Worm (Caenorhabditis elegans) whole organism, L4 larva: Measurements from ENCODE around the gene tbx-2.

Experiments
- R02D3.7 ChIP-seq: fragments of 150-350 bp; sonication (generic microtip); optimal IDR thresholded peaks from 3 replicates; lab custom pipeline; 2014; ENCODE audit warnings: missing biosample characterization, missing genetic modification characterization
- ZK337.2 ChIP-seq: fragments of 200-800 bp; sonication (Bioruptor generic); IDR thresholded peaks from 2 replicates; pipeline ENCODE4 v1.3.6; 2022; ENCODE audit warnings: missing genetic modification reagents, missing genetic modification characterization, missing compliant biosample characterization
- arid-1 ChIP-seq: fragments of 200-800 bp; sonication (Bioruptor generic); conservative IDR thresholded peaks from 2 replicates; pipeline ENCODE4 v1.3.6; 2022; ENCODE audit warnings: missing genetic modification reagents, missing genetic modification characterization, missing compliant biosample characterization
- daf-19 ChIP-seq: fragments of 200-800 bp; sonication (Bioruptor generic); conservative IDR thresholded peaks from 2 replicates; pipeline ENCODE4 v1.3.6; 2022; ENCODE audit warnings: missing genetic modification characterization, missing compliant biosample characterization
- dpl-1 ChIP-seq: fragments of 150-350 bp; optimal IDR thresholded peaks from 2 replicates; lab custom pipeline; 2014; ENCODE audit warnings: missing biosample characterization, missing genetic modification reagents, missing genetic modification characterization
- dve-1 ChIP-seq: sonication (generic microtip); optimal IDR thresholded peaks from 2 replicates; lab custom pipeline; 2017; ENCODE audit warnings: antibody characterized with exemption, mild to moderate bottlenecking, missing genetic modification characterization, missing compliant biosample characterization; ENCODE audit not compliant: insufficient read depth
- fos-1 ChIP-seq: fragments of 150-350 bp; optimal IDR thresholded peaks from 2 replicates; lab custom pipeline; 2014; ENCODE audit warnings: missing biosample characterization, missing genetic modification characterization
- mes-2 ChIP-seq: sonication (generic microtip); optimal IDR thresholded peaks from 2 replicates; lab custom pipeline; 2016; ENCODE audit warnings: missing genotype, mild to moderate bottlenecking, missing genetic modification characterization, missing compliant biosample characterization; ENCODE audit not compliant: poor library complexity, severe bottlenecking
- mxl-2 ChIP-seq: fragments of 200-800 bp; sonication (Bioruptor generic); conservative IDR thresholded peaks from 2 replicates; pipeline ENCODE4 v1.3.6; 2022; ENCODE audit warnings: missing genetic modification reagents, missing genetic modification characterization, missing compliant biosample characterization
- nhr-111 ChIP-seq: fragments of 200-800 bp; sonication (Bioruptor generic); optimal IDR thresholded peaks from 2 replicates; lab custom pipeline; 2018; ENCODE audit warnings: mild to moderate bottlenecking, missing genetic modification characterization, missing compliant biosample characterization
- snpc-4 ChIP-seq: fragments of 150-350 bp; optimal IDR thresholded peaks from 2 replicates; lab custom pipeline; 2014; ENCODE audit warnings: missing biosample characterization, missing genetic modification characterization
- unc-62 ChIP-seq, 3 experiments: fragments of 150-350 bp in 1 of 3; sonication (generic microtip); optimal IDR thresholded peaks in 2 of 3; peaks in 1 of 3; 1 replicate in 1 of 3; 2 replicates in 2 of 3; lab custom pipeline; 2014 to 2017; ENCODE audit warnings: missing biosample characterization in 3 of 3, missing genetic modification characterization in 3 of 3, missing genetic modification reagents in 3 of 3, missing genotype in 1 of 3
- ztf-11 ChIP-seq: fragments of 150-350 bp; optimal IDR thresholded peaks from 2 replicates; lab custom pipeline; 2014; ENCODE audit warnings: missing biosample characterization, missing genetic modification characterization

ce11 chrIII:5158674-5159073 is 22.6 kb upstream of the tbx-2 start, which contains the start of gene oxy-4:
- TF ChIP-seq daf-19 (GFP tag; lab: Robert Waterston, UW) (no peak), unc-62 (GFP tag; optimal IDR thresholded peaks at IDR 0.05 in 1 of 2; lab: Kevin White, UChicago) (no peak), unc-62 (tag; optimal IDR thresholded peaks at IDR 0.05; lab: Kevin White, UChicago) (no peak), arid-1 (no peak), fos-1 (no peak), dve-1 (tag; lab: Kevin White, UChicago) (no peak), mes-2 (tag; lab: Kevin White, UChicago) (no peak), ZK337.2 (GFP tag; lab: Robert Waterston, UW) (no peak), dpl-1 (no peak), snpc-4 (tag; lab: Kevin White, UChicago) (no peak), R02D3.7 (tag; lab: Kevin White, UChicago) (no peak), mxl-2 (no peak), nhr-111 (GFP tag; lab: Kevin White, UChicago) (no peak), ztf-11 (tag; lab: Kevin White, UChicago) (no peak)
